Fruit fly (Drosophila melanogaster) whole organism, embryonic: Measurements from ENCODE around the gene CG42827.
A peak's percentile ranks its signal among the peaks of the same experiment; 100 is the strongest.

Experiments
- ATbp ChIP-seq: fragments of 200-800 bp; sonication (Bioruptor generic); optimal IDR thresholded peaks from 2 replicates; lab custom pipeline; 2017; ENCODE audit warnings: missing biosample characterization, mild to moderate bottlenecking, missing genetic modification characterization, missing genetic modification reagents
- Antp ChIP-seq: fragments of 200-800 bp; sonication (Bioruptor generic); optimal IDR thresholded peaks from 3 replicates; lab custom pipeline; 2016; ENCODE audit warnings: missing biosample characterization, missing genetic modification characterization
- Awh ChIP-seq: fragments of 200-800 bp; sonication (Bioruptor generic); IDR thresholded peaks from 2 replicates; pipeline ENCODE4, ENCODE4 v1.3.6; 2022; ENCODE audit warnings: missing biosample characterization, missing genetic modification characterization
- CG10543 ChIP-seq: fragments of 200-800 bp; sonication (Bioruptor generic); optimal IDR thresholded peaks from 3 replicates; lab custom pipeline; 2017; ENCODE audit warnings: missing biosample characterization, mild to moderate bottlenecking, missing genetic modification characterization, moderate library complexity
- CG10979 ChIP-seq: fragments of 200-800 bp; sonication (Bioruptor generic); optimal IDR thresholded peaks from 2 replicates; lab custom pipeline; 2018; ENCODE audit warnings: missing biosample characterization, mild to moderate bottlenecking, missing genetic modification characterization, moderate library complexity
- CG1233 ChIP-seq: fragments of 200-800 bp; sonication (Bioruptor generic); optimal IDR thresholded peaks from 4 replicates; lab custom pipeline; 2018; ENCODE audit warnings: missing biosample characterization, mild to moderate bottlenecking, missing genetic modification characterization
- CG15601 ChIP-seq: fragments of 200-800 bp; sonication (Bioruptor generic); optimal IDR thresholded peaks from 3 replicates; lab custom pipeline; 2019; ENCODE audit warnings: missing biosample characterization, mild to moderate bottlenecking, missing genetic modification characterization, moderate library complexity
- CG16779 ChIP-seq: fragments of 200-800 bp; sonication (Bioruptor generic); IDR thresholded peaks from 2 replicates; pipeline ENCODE4 v1.3.6; 2022; ENCODE audit warnings: missing biosample characterization, missing genetic modification characterization
- CG17612 ChIP-seq: fragments of 200-800 bp; sonication (Bioruptor generic); IDR thresholded peaks from 2 replicates; pipeline ENCODE4 v1.3.6; 2022; ENCODE audit warnings: missing biosample characterization, missing genetic modification characterization
- CG18262 ChIP-seq: fragments of 200-800 bp; optimal IDR thresholded peaks from 3 replicates; lab custom pipeline; 2019; ENCODE audit warnings: missing biosample characterization, mild to moderate bottlenecking, missing genetic modification characterization, moderate library complexity
- CG2116 ChIP-seq: fragments of 200-800 bp; sonication (Bioruptor generic); optimal IDR thresholded peaks from 3 replicates; lab custom pipeline; 2018; ENCODE audit warnings: missing biosample characterization, mild to moderate bottlenecking, missing genetic modification characterization
- CG33213 ChIP-seq: fragments of 200-800 bp; sonication (Bioruptor generic); optimal IDR thresholded peaks from 3 replicates; lab custom pipeline; 2016; ENCODE audit warnings: missing biosample characterization, missing genetic modification characterization
- CG34422 ChIP-seq: fragments of 200-800 bp; sonication (Bioruptor generic); IDR thresholded peaks from 3 replicates; pipeline ENCODE4 v1.3.6; 2022; ENCODE audit warnings: missing biosample characterization, missing genetic modification characterization
- CG4282 ChIP-seq: fragments of 200-800 bp; sonication (Bioruptor generic); optimal IDR thresholded peaks from 2 replicates; lab custom pipeline; 2016; ENCODE audit warnings: missing biosample characterization, missing genetic modification characterization
- CG43689 ChIP-seq: fragments of 200-800 bp; sonication (Bioruptor generic); IDR thresholded peaks from 2 replicates; pipeline ENCODE4 v1.3.6; 2022; ENCODE audit warnings: missing biosample characterization, missing genetic modification characterization
- CG4424 ChIP-seq: fragments of 200-800 bp; sonication (Bioruptor generic); optimal IDR thresholded peaks from 3 replicates; lab custom pipeline; 2016; ENCODE audit warnings: missing biosample characterization, missing genetic modification characterization
- CG4820 ChIP-seq: fragments of 200-800 bp; sonication (Bioruptor generic); optimal IDR thresholded peaks from 3 replicates; lab custom pipeline; 2016; ENCODE audit warnings: missing biosample characterization, missing genetic modification characterization
- CG6254 ChIP-seq: fragments of 200-800 bp; sonication (Bioruptor generic); optimal IDR thresholded peaks from 3 replicates; lab custom pipeline; 2017; ENCODE audit warnings: mild to moderate bottlenecking, missing biosample characterization, missing genetic modification reagents, missing genetic modification characterization
- Dfd ChIP-seq, 2 experiments: fragments of >200 bp; optimal IDR thresholded peaks; 2 replicates each; lab custom pipeline; 2017; ENCODE audit warnings: missing biosample characterization in 2 of 2, missing genetic modification characterization in 2 of 2
- Fer1 ChIP-seq: fragments of 200-800 bp; sonication (Bioruptor generic); optimal IDR thresholded peaks from 2 replicates; lab custom pipeline; 2017; ENCODE audit warnings: missing biosample characterization, mild to moderate bottlenecking, missing genetic modification characterization
- Fer2 ChIP-seq: fragments of 200-800 bp; sonication (Bioruptor generic); optimal IDR thresholded peaks from 2 replicates; lab custom pipeline; 2018; ENCODE audit warnings: missing biosample characterization, mild to moderate bottlenecking, missing genetic modification characterization, moderate library complexity
- H15 ChIP-seq: fragments of 200-800 bp; sonication (Bioruptor generic); IDR thresholded peaks from 3 replicates; pipeline ENCODE4 v1.3.6; 2022; ENCODE audit warnings: missing biosample characterization, missing genetic modification characterization
- HLHmδ ChIP-seq: fragments of 200-800 bp; sonication (Bioruptor generic); optimal IDR thresholded peaks from 2 replicates; lab custom pipeline; 2018; ENCODE audit warnings: missing biosample characterization, mild to moderate bottlenecking, missing genetic modification characterization, moderate library complexity
- HmgZ ChIP-seq: fragments of 200-800 bp; sonication (Bioruptor generic); optimal IDR thresholded peaks from 2 replicates; lab custom pipeline; 2018; ENCODE audit warnings: missing biosample characterization, mild to moderate bottlenecking, missing genetic modification characterization
- Hmr ChIP-seq: fragments of 200-800 bp; sonication (Bioruptor generic); optimal IDR thresholded peaks from 3 replicates; lab custom pipeline; 2017; ENCODE audit warnings: mild to moderate bottlenecking, missing biosample characterization, missing genetic modification reagents, missing genetic modification characterization
- Mes4 ChIP-seq: fragments of 200-800 bp; sonication (Bioruptor generic); optimal IDR thresholded peaks from 2 replicates; lab custom pipeline; 2016; ENCODE audit warnings: missing biosample characterization, missing genetic modification characterization
- Six4 ChIP-seq: fragments of 200-800 bp; sonication (Bioruptor generic); optimal IDR thresholded peaks from 2 replicates; lab custom pipeline; 2016; ENCODE audit warnings: missing biosample characterization, missing genetic modification characterization
- Sry-δ ChIP-seq: fragments of 200-800 bp; sonication (Bioruptor generic); optimal IDR thresholded peaks from 2 replicates; lab custom pipeline; 2016; ENCODE audit warnings: missing biosample characterization, missing genetic modification characterization
- Xbp1 ChIP-seq: fragments of 200-800 bp; sonication (Bioruptor generic); optimal IDR thresholded peaks from 3 replicates; lab custom pipeline; 2016; ENCODE audit warnings: missing biosample characterization, mild to moderate bottlenecking, missing genetic modification characterization
- ato ChIP-seq: fragments of 200-800 bp; sonication (Bioruptor generic); IDR thresholded peaks from 2 replicates; pipeline ENCODE4 v1.3.6; 2022; ENCODE audit warnings: missing biosample characterization, missing genetic modification characterization; ENCODE audit not compliant: partially characterized antibody
- caup ChIP-seq: fragments of 200-800 bp; sonication (Bioruptor generic); optimal IDR thresholded peaks from 3 replicates; lab custom pipeline; 2017; ENCODE audit warnings: missing biosample characterization, mild to moderate bottlenecking, missing genetic modification characterization, moderate library complexity; ENCODE audit not compliant: severe bottlenecking
- ci ChIP-seq: fragments of 200-800 bp; sonication (Bioruptor generic); IDR thresholded peaks from 3 replicates; pipeline ENCODE4 v1.3.6; 2022; ENCODE audit warnings: missing biosample characterization, missing genetic modification characterization
- corto ChIP-seq: fragments of 200-800 bp; sonication (Bioruptor generic); optimal IDR thresholded peaks from 2 replicates; lab custom pipeline; 2016; ENCODE audit warnings: missing biosample characterization, mild to moderate bottlenecking, missing genetic modification characterization, moderate library complexity
- da ChIP-seq: fragments of 200-800 bp; sonication (Bioruptor generic); optimal IDR thresholded peaks from 2 replicates; lab custom pipeline; 2016; ENCODE audit warnings: missing biosample characterization, missing genetic modification characterization
- en ChIP-seq: fragments of 200-800 bp; sonication (Bioruptor generic); optimal IDR thresholded peaks from 2 replicates; lab custom pipeline; 2016; ENCODE audit warnings: missing biosample characterization, missing genetic modification characterization
- gem ChIP-seq: fragments of 200-800 bp; sonication (Bioruptor generic); optimal IDR thresholded peaks from 2 replicates; lab custom pipeline; 2019; ENCODE audit warnings: missing biosample characterization, mild to moderate bottlenecking, missing genetic modification characterization, moderate library complexity
- kah ChIP-seq: fragments of 200-800 bp; sonication (Bioruptor generic); optimal IDR thresholded peaks from 2 replicates; lab custom pipeline; 2018; ENCODE audit warnings: missing biosample characterization, mild to moderate bottlenecking, missing genetic modification characterization
- lilli ChIP-seq: fragments of 200-800 bp; sonication (Bioruptor generic); optimal IDR thresholded peaks from 3 replicates; lab custom pipeline; 2016; ENCODE audit warnings: missing biosample characterization, missing genetic modification characterization
- phol ChIP-seq: fragments of 200-800 bp; sonication (Bioruptor generic); optimal IDR thresholded peaks from 3 replicates; lab custom pipeline; 2018; ENCODE audit warnings: missing biosample characterization, mild to moderate bottlenecking, missing genetic modification characterization, moderate library complexity
- psq ChIP-seq: fragments of 200-800 bp; sonication (Bioruptor generic); optimal IDR thresholded peaks from 2 replicates; lab custom pipeline; 2017; ENCODE audit warnings: missing biosample characterization, missing genetic modification characterization
- sens ChIP-seq: fragments of 200-800 bp; sonication (Bioruptor generic); peaks from one replicate; lab custom pipeline; 2016; ENCODE audit warnings: missing biosample characterization, missing genetic modification characterization
- sens-2 ChIP-seq: fragments of 200-800 bp; sonication (Bioruptor generic); IDR thresholded peaks from 2 replicates; pipeline ENCODE4 v1.3.6; 2022; ENCODE audit warnings: missing biosample characterization, missing genetic modification characterization
- shn ChIP-seq: fragments of 200-800 bp; sonication (Bioruptor generic); optimal IDR thresholded peaks from 3 replicates; lab custom pipeline; 2016; ENCODE audit warnings: missing biosample characterization, missing genetic modification characterization
- slbo ChIP-seq: fragments of 200-800 bp; sonication (Bioruptor generic); IDR thresholded peaks from 2 replicates; pipeline ENCODE4 v1.3.6; 2022; ENCODE audit warnings: missing biosample characterization, missing genetic modification characterization
- sob ChIP-seq: fragments of 200-800 bp; sonication (Bioruptor generic); IDR thresholded peaks from 2 replicates; pipeline ENCODE4 v1.3.6; 2022; ENCODE audit warnings: missing biosample characterization, missing genetic modification characterization
- tgo ChIP-seq: fragments of 200-800 bp; sonication (Bioruptor generic); IDR thresholded peaks from 3 replicates; pipeline ENCODE4 v1.3.6; 2022; ENCODE audit warnings: missing biosample characterization, missing genetic modification characterization
- tin ChIP-seq: fragments of 200-800 bp; sonication (Bioruptor generic); optimal IDR thresholded peaks from 3 replicates; lab custom pipeline; 2016; ENCODE audit warnings: missing biosample characterization, missing genetic modification characterization
- tna ChIP-seq: fragments of 200-800 bp; sonication (Bioruptor generic); IDR thresholded peaks from 2 replicates; pipeline ENCODE4 v1.3.6; 2022; ENCODE audit warnings: missing biosample characterization, missing genetic modification characterization; ENCODE audit not compliant: partially characterized antibody

Gene CG42827

DNA sequence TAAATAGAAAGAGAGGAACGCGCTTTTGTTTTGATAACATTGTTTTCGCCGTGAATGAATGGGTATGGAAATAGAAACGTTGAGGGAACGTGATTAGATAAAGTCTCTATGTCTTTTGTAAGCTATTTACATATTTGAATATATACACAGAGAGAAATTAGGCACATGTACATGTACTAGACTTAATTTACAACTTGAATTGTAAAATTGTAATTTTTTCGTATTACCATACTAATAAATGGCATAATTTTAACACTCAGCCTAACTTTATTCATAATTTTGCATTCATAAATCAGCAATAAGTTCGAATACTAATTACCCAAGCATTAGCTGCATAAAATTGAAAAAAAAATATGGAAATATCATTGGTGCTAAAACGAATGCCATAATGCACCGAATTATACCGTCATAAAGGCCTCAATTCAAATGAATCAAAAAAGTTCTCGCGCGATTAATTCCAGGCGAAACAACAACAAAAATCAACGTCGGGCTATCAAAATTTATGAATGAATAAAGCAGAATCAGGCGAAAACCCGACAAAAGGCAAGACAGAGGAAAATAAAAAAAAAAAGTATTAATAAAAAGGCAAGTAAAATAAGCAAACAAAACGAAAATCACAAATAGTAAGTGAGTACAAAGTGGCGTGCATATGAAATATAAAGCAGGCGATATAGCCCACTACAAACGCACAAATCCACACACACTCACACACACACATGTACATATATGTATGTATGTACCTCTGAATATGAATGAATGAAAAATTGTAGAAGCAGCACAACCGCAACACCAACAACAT, 40.0 kb upstream of the CG42827 start (continued):
- TF ChIP-seq Sry-δ (GFP tag; lab: Kevin White, UChicago): peak; percentile 11
- peak; percentile 78 for TF ChIP-seq CG10979 (tag; lab: Kevin White, UChicago)
- TF ChIP-seq Fer2 (tag; lab: Kevin White, UChicago): peak; percentile 23
- no peak for TF ChIP-seq psq (GFP tag; lab: Kevin White, UChicago)
- TF ChIP-seq CG4282 (GFP tag; lab: Kevin White, UChicago): no peak
- TF ChIP-seq CG2116 (GFP tag; lab: Kevin White, UChicago): peak; percentile 6
- peak; percentile 76 for TF ChIP-seq phol
- peak; percentile 29 for TF ChIP-seq tin (GFP tag; lab: Kevin White, UChicago)
- TF ChIP-seq sens (GFP tag; lab: Kevin White, UChicago): peak; percentile 95
- peak; percentile 39 for TF ChIP-seq CG1233 (GFP tag; lab: Kevin White, UChicago)
- TF ChIP-seq CG34422: 0 out of 3 replicates have a peak, but pooled peaks have one; percentile 28
- TF ChIP-seq slbo: peak; percentile 46
- peak; percentile 53 for TF ChIP-seq lilli (GFP tag; lab: Kevin White, UChicago)
- peak; percentile 24 for TF ChIP-seq caup
- TF ChIP-seq shn (GFP tag; lab: Kevin White, UChicago): peak; percentile 1
- TF ChIP-seq Awh: peak; percentile 33
- TF ChIP-seq CG17612 (GFP tag; lab: Robert Waterston, UW): no peak
- peak; percentile 31; the same call in 1 of the 2 replicates for TF ChIP-seq sob (GFP tag; lab: Robert Waterston, UW)
- TF ChIP-seq Fer1: peak; percentile 60

DNA sequence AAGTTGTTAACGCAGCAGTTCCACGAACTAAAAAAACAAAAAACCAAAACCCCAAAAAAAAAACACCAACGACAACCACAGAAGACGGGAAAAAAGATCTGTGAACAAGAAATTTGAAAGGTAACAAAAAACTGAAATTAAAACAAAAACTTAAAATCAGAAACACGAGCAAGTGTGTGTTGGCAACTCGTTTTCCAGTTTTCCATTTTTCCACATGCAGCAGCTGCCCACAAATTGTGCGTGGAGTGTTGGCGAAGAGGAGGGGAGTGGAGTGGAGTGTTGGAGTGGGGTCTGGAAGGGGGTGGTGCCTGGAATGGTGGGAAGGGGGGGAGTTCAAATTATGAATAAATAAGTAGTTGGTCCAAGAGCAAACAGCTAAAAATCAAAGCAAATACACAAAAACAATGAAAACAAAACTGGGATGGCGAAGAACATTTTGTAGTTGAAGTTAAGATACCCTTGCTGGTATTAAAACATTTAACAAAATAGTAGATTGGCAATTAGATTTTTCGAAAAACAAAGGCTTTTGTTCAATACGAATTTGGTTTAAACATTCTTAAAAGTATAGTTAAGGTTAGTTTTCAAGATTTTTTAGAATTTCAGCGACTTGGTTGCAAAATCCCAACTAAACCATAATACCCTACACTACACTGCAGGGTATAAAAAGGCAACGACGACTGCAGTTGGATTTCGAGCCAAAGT, 39.2 kb upstream of the CG42827 start:
- TF ChIP-seq HLHmδ (GFP tag; lab: Kevin White, UChicago): no peak
- TF ChIP-seq Mes4 (GFP tag; lab: Kevin White, UChicago): peak; percentile 44
- peak; percentile 63 for TF ChIP-seq Xbp1 (GFP tag; lab: Kevin White, UChicago)
- TF ChIP-seq CG18262 (tag; lab: Kevin White, UChicago): peak; percentile 82
- peak; percentile 49 for TF ChIP-seq CG15601 (tag; lab: Kevin White, UChicago)
- peak; percentile 67 for TF ChIP-seq CG6254 (GFP tag; lab: Kevin White, UChicago)
- TF ChIP-seq CG33213: peak; percentile 20
- TF ChIP-seq ato (GFP tag; lab: Robert Waterston, UW): no peak
- no peak for TF ChIP-seq HmgZ (tag; lab: Kevin White, UChicago)
- no peak for TF ChIP-seq tgo (GFP tag; lab: Robert Waterston, UW)
- peak; percentile 41 for TF ChIP-seq CG4424 (GFP tag; lab: Kevin White, UChicago)
- TF ChIP-seq da (GFP tag; lab: Kevin White, UChicago): no peak
- TF ChIP-seq ATbp (GFP tag; lab: Kevin White, UChicago): peak; percentile 61
- peak; percentile 79 for TF ChIP-seq gem (tag; lab: Kevin White, UChicago)
- no peak for TF ChIP-seq Dfd (GFP tag; optimal IDR thresholded peaks at IDR 0.05; lab: Kevin White, UChicago)
- no peak for TF ChIP-seq H15 (GFP tag; lab: Robert Waterston, UW)
- TF ChIP-seq Six4 (GFP tag; lab: Kevin White, UChicago): peak; percentile 5
- peak; percentile 9 for TF ChIP-seq Hmr (GFP tag; lab: Kevin White, UChicago)
- no peak for TF ChIP-seq kah (GFP tag; lab: Kevin White, UChicago)
- TF ChIP-seq CG4820: peak; percentile 39
- no peak for TF ChIP-seq corto (GFP tag; lab: Kevin White, UChicago)
- TF ChIP-seq CG43689 (GFP tag; lab: Robert Waterston, UW): no peak
- no peak for TF ChIP-seq CG10543 (GFP tag; lab: Kevin White, UChicago)
- TF ChIP-seq en (GFP tag; lab: Kevin White, UChicago): peak; percentile 30
- TF ChIP-seq ci: peak; percentile 42; the same call in 1 of the 3 replicates
- no peak for TF ChIP-seq CG16779
- no peak for TF ChIP-seq sens-2
- TF ChIP-seq tna: no peak
- no peak for TF ChIP-seq Fer1
- TF ChIP-seq Antp: peak; percentile 31
